Fruit fly (Drosophila melanogaster) whole organism, prepupa: ENCODE data around the gene CG11498.

Experiments
- CG11902 ChIP-seq: fragments of 200-800 bp; sonication (Bioruptor generic); optimal IDR thresholded peaks from 3 replicates; lab custom pipeline; 2016; ENCODE audit warnings: missing biosample characterization, missing genetic modification characterization
- CG32006 ChIP-seq: fragments of 200-800 bp; sonication (Bioruptor generic); optimal IDR thresholded peaks from 3 replicates; lab custom pipeline; 2017; ENCODE audit warnings: missing biosample characterization, mild to moderate bottlenecking, missing genetic modification characterization
- CG3919 ChIP-seq: fragments of 200-800 bp; sonication (Bioruptor generic); optimal IDR thresholded peaks from 3 replicates; lab custom pipeline; 2016; ENCODE audit warnings: missing biosample characterization, missing genetic modification characterization
- CG6854 ChIP-seq: fragments of 200-800 bp; sonication (Bioruptor generic); optimal IDR thresholded peaks from 2 replicates; lab custom pipeline; 2017; ENCODE audit warnings: missing biosample characterization, mild to moderate bottlenecking, missing genetic modification characterization
- Eip78C ChIP-seq: fragments of 200-800 bp; sonication (Bioruptor generic); peaks from one replicate; lab custom pipeline; 2016; ENCODE audit warnings: missing biosample characterization, missing genetic modification characterization
- Lpt ChIP-seq: fragments of 200-800 bp; sonication (Bioruptor generic); optimal IDR thresholded peaks from 3 replicates; lab custom pipeline; 2016; ENCODE audit warnings: missing biosample characterization, missing genetic modification characterization
- Sox102F ChIP-seq: fragments of 200-800 bp; sonication (Bioruptor generic); optimal IDR thresholded peaks from 2 replicates; lab custom pipeline; 2016; ENCODE audit warnings: missing biosample characterization, mild to moderate bottlenecking, missing genetic modification characterization
- acj6 ChIP-seq: fragments of 200-800 bp; sonication (Bioruptor generic); optimal IDR thresholded peaks from 3 replicates; lab custom pipeline; 2016; ENCODE audit warnings: missing biosample characterization, missing genetic modification characterization
- eg ChIP-seq: fragments of 200-800 bp; sonication (Bioruptor generic); IDR thresholded peaks from 3 replicates; pipeline ENCODE4 v1.3.6; 2022; ENCODE audit warnings: missing biosample characterization, missing genetic modification characterization
- svp ChIP-seq: fragments of 200-800 bp; sonication (Bioruptor generic); peaks from one replicate; lab custom pipeline; 2016; ENCODE audit warnings: missing biosample characterization, missing genetic modification characterization
- vri ChIP-seq: fragments of 200-800 bp; sonication (Bioruptor generic); optimal IDR thresholded peaks from 3 replicates; lab custom pipeline; 2016; ENCODE audit warnings: missing biosample characterization, mild to moderate bottlenecking, missing genetic modification characterization

CG11498 gene

dm6 chr3R:30105808-30106207, 54.5 kb downstream of the CG11498 start:
- TF ChIP-seq Sox102F (no peak), Eip78C (GFP tag; lab: Kevin White, UChicago) (no peak), CG32006 (GFP tag; lab: Kevin White, UChicago) (no peak), acj6 (GFP tag; lab: Kevin White, UChicago) (no peak), CG6854 (GFP tag; lab: Kevin White, UChicago) (no peak), eg (GFP tag; lab: Robert Waterston, UW) (0 out of 3 replicates have a peak, but pooled peaks have one; percentile 18)

DNA sequence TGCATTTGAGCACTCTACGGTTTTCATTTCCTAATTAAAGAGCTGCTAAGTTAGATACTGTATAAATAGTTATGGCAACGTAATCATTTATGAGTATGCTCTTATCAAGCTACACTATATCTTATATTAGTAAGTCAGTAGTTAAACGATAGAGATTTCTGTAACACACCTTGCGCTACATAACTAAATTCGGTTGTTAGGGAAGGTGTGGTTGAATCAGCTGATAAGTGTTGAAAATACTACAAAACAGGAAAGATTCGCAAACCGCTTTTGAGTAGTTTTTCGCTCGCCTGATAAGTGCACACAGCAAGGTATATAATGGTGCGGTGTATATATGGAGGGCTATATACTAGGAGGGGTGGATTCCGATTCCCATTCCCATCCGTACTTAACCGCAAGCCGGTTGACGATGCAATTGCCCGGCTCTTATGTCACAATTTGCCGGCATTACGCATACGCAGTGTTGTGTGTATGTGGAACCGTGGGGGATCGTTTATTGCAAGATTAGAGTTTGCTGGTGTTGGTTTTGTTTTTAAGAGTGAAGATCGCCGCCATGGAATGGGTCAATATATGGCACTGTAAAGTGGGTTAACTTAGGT, 55.3 kb downstream of the CG11498 start:
- TF ChIP-seq CG11902 (GFP tag; lab: Kevin White, UChicago), result no peak
- no peak for TF ChIP-seq Lpt (GFP tag; lab: Kevin White, UChicago)
- TF ChIP-seq vri (GFP tag; lab: Kevin White, UChicago), result peak; percentile 74
- TF ChIP-seq svp, result peak; percentile 30
- no peak for TF ChIP-seq CG3919 (GFP tag; lab: Kevin White, UChicago)
